Worm (Caenorhabditis elegans) whole organism, L4 larva: ENCODE data around the gene F53F8.7.

Source experiments
- F10B5.3 ChIP-seq: sonication (generic microtip); optimal IDR thresholded peaks from 2 replicates; lab custom pipeline; 2016; ENCODE audit warnings: mild to moderate bottlenecking, missing genetic modification characterization, missing compliant biosample characterization
- F26F4.8 ChIP-seq: fragments of 200-800 bp; sonication (Bioruptor generic); conservative IDR thresholded peaks from 2 replicates; pipeline ENCODE4 v1.3.6; 2022; ENCODE audit warnings: missing genetic modification characterization, missing compliant biosample characterization
- F44E2.7 ChIP-seq: fragments of 200-800 bp; sonication (Bioruptor generic); IDR thresholded peaks from 2 replicates; pipeline ENCODE4 v2.1.2; 2022; ENCODE audit warnings: missing genetic modification characterization, missing compliant biosample characterization
- R02D3.7 ChIP-seq: fragments of 150-350 bp; sonication (generic microtip); optimal IDR thresholded peaks from 3 replicates; lab custom pipeline; 2014; ENCODE audit warnings: missing biosample characterization, missing genetic modification characterization
- T20F7.1 ChIP-seq: fragments of 200-800 bp; sonication (Bioruptor generic); optimal IDR thresholded peaks from 2 replicates; lab custom pipeline; 2018; ENCODE audit warnings: mild to moderate bottlenecking, missing genetic modification characterization, missing compliant biosample characterization
- Y75B8A.6 ChIP-seq: fragments of 200-800 bp; sonication (Bioruptor generic); IDR thresholded peaks from 2 replicates; pipeline ENCODE4 v1.3.6; 2022; ENCODE audit warnings: missing genetic modification reagents, missing genetic modification characterization, missing compliant biosample characterization
- aha-1 ChIP-seq: fragments of 150-350 bp; peaks from one replicate; lab custom pipeline; 2014; ENCODE audit warnings: missing biosample characterization, missing genetic modification characterization
- ama-1 ChIP-seq: fragments of 150-350 bp; optimal IDR thresholded peaks from 2 replicates; lab custom pipeline; 2014; ENCODE audit warnings: inconsistent platforms, mixed read lengths
- arid-1 ChIP-seq: fragments of 200-800 bp; sonication (Bioruptor generic); conservative IDR thresholded peaks from 2 replicates; pipeline ENCODE4 v1.3.6; 2022; ENCODE audit warnings: missing genetic modification reagents, missing genetic modification characterization, missing compliant biosample characterization
- attf-4 ChIP-seq: sonication (generic microtip); optimal IDR thresholded peaks from 3 replicates; lab custom pipeline; 2017; ENCODE audit warnings: missing biosample characterization, missing genetic modification characterization
- ceh-62 ChIP-seq: sonication (generic microtip); optimal IDR thresholded peaks from 2 replicates; lab custom pipeline; 2017; ENCODE audit warnings: missing biosample characterization, missing genetic modification characterization
- cey-2 ChIP-seq: sonication (generic microtip); optimal IDR thresholded peaks from 3 replicates; lab custom pipeline; 2017; ENCODE audit warnings: missing genetic modification characterization, mild to moderate bottlenecking, missing compliant biosample characterization, antibody characterized with exemption, borderline replicate concordance; ENCODE audit not compliant: insufficient read depth
- ctbp-1 ChIP-seq: fragments of 200-800 bp; sonication (Bioruptor generic); IDR thresholded peaks from 2 replicates; pipeline ENCODE4 v1.3.6; 2022; ENCODE audit warnings: missing genetic modification reagents, missing genetic modification characterization, missing compliant biosample characterization
- daf-16 ChIP-seq, 3 experiments: sonication (generic microtip); optimal IDR thresholded peaks; 2 replicates each; lab custom pipeline; 2016 to 2017; ENCODE audit warnings: missing genetic modification characterization in 3 of 3, missing genetic modification reagents in 3 of 3, mild to moderate bottlenecking in 2 of 3, missing compliant biosample characterization in 2 of 3, missing biosample characterization in 1 of 3, moderate library complexity in 1 of 3
- daf-8 ChIP-seq: fragments of 200-800 bp; sonication (Bioruptor generic); IDR thresholded peaks from 2 replicates; pipeline ENCODE4 v1.3.6; 2022; ENCODE audit warnings: missing genetic modification characterization, missing compliant biosample characterization
- dmd-9 ChIP-seq: fragments of 200-800 bp; sonication (Bioruptor generic); IDR thresholded peaks from 2 replicates; pipeline ENCODE4 v1.3.6; 2022; ENCODE audit warnings: missing genetic modification reagents, missing genetic modification characterization, missing compliant biosample characterization
- duxl-1 ChIP-seq: sonication (generic microtip); optimal IDR thresholded peaks from 2 replicates; lab custom pipeline; 2016; ENCODE audit warnings: mild to moderate bottlenecking, missing genetic modification characterization, moderate library complexity, missing compliant biosample characterization; ENCODE audit not compliant: poor library complexity
- egl-27 ChIP-seq: sonication (generic microtip); optimal IDR thresholded peaks from 3 replicates; lab custom pipeline; 2017; ENCODE audit warnings: missing biosample characterization, missing genetic modification reagents, missing genetic modification characterization
- fkh-10 ChIP-seq: fragments of 150-350 bp; optimal IDR thresholded peaks from 2 replicates; lab custom pipeline; 2014; ENCODE audit warnings: missing biosample characterization, missing genetic modification reagents, missing genetic modification characterization
- gei-8 ChIP-seq: fragments of 200-800 bp; sonication (Bioruptor generic); optimal IDR thresholded peaks from 2 replicates; lab custom pipeline; 2018; ENCODE audit warnings: mild to moderate bottlenecking, missing genetic modification characterization, missing compliant biosample characterization
- hif-1 ChIP-seq, 2 experiments: sonication (generic microtip); optimal IDR thresholded peaks; 2 replicates each; lab custom pipeline; 2016 to 2017; ENCODE audit warnings: missing compliant biosample characterization in 2 of 2, missing genetic modification characterization in 2 of 2, missing genetic modification reagents in 2 of 2, missing genotype in 2 of 2, mild to moderate bottlenecking in 1 of 2
- hlh-30 ChIP-seq: sonication (generic microtip); optimal IDR thresholded peaks from 2 replicates; lab custom pipeline; 2017; ENCODE audit warnings: antibody characterized with exemption, mild to moderate bottlenecking, missing genetic modification characterization, missing compliant biosample characterization; ENCODE audit not compliant: insufficient read depth
- lin-15B ChIP-seq: fragments of 150-350 bp; sonication (generic microtip); optimal IDR thresholded peaks from 3 replicates; lab custom pipeline; 2014; ENCODE audit warnings: missing biosample characterization, missing genetic modification characterization
- lin-29 ChIP-seq: fragments of 200-800 bp; sonication (Bioruptor generic); IDR thresholded peaks from 2 replicates; pipeline ENCODE4 v1.3.6; 2022; ENCODE audit warnings: missing genetic modification reagents, missing genetic modification characterization, missing compliant biosample characterization
- lin-38 ChIP-seq: fragments of 200-800 bp; sonication (Bioruptor generic); IDR thresholded peaks from 2 replicates; pipeline ENCODE4 v1.3.6; 2022; ENCODE audit warnings: missing genetic modification reagents, missing genetic modification characterization, missing compliant biosample characterization
- lir-3 ChIP-seq: sonication (generic microtip); optimal IDR thresholded peaks from 2 replicates; lab custom pipeline; 2016; ENCODE audit warnings: mild to moderate bottlenecking, missing genetic modification characterization, missing compliant biosample characterization
- mdl-1 ChIP-seq, 2 experiments: fragments of 150-350 bp in 1 of 2; sonication (generic microtip) in 1 of 2; optimal IDR thresholded peaks; 2 replicates each; lab custom pipeline; 2014 to 2017; ENCODE audit warnings: missing biosample characterization in 2 of 2, missing genetic modification characterization in 2 of 2
- mep-1 ChIP-seq: fragments of 150-350 bp; sonication (generic microtip); optimal IDR thresholded peaks from 3 replicates; lab custom pipeline; 2014; ENCODE audit warnings: missing biosample characterization, missing genetic modification characterization
- nhr-10 ChIP-seq: fragments of 150-350 bp; optimal IDR thresholded peaks from 2 replicates; lab custom pipeline; 2014; ENCODE audit warnings: missing biosample characterization, missing genetic modification characterization
- nhr-11 ChIP-seq: fragments of 150-350 bp; optimal IDR thresholded peaks from 2 replicates; lab custom pipeline; 2014; ENCODE audit warnings: missing biosample characterization, missing genetic modification characterization
- nhr-28 ChIP-seq: fragments of 150-350 bp; optimal IDR thresholded peaks from 2 replicates; lab custom pipeline; 2014; ENCODE audit warnings: missing biosample characterization, missing genetic modification characterization
- nhr-6 ChIP-seq: fragments of 150-350 bp; optimal IDR thresholded peaks from 2 replicates; lab custom pipeline; 2014; ENCODE audit warnings: missing biosample characterization, missing genetic modification characterization
- php-3 ChIP-seq: fragments of 200-800 bp; sonication (Bioruptor generic); IDR thresholded peaks from 2 replicates; pipeline ENCODE4 v1.3.6; 2022; ENCODE audit warnings: missing genetic modification reagents, missing genetic modification characterization, missing compliant biosample characterization
- pqm-1 ChIP-seq: sonication (generic microtip); optimal IDR thresholded peaks from 2 replicates; lab custom pipeline; 2017; ENCODE audit warnings: missing biosample characterization, missing genetic modification characterization
- saeg-2 ChIP-seq: fragments of 200-800 bp; sonication (Bioruptor generic); IDR thresholded peaks from 2 replicates; pipeline ENCODE4 v1.3.6; 2022; ENCODE audit warnings: missing genetic modification reagents, missing genetic modification characterization, missing compliant biosample characterization
- sdz-12 ChIP-seq: fragments of 200-800 bp; sonication (Bioruptor generic); optimal IDR thresholded peaks from 2 replicates; lab custom pipeline; 2018; ENCODE audit warnings: mild to moderate bottlenecking, missing genetic modification characterization, missing compliant biosample characterization
- snpc-4 ChIP-seq: fragments of 150-350 bp; optimal IDR thresholded peaks from 2 replicates; lab custom pipeline; 2014; ENCODE audit warnings: missing biosample characterization, missing genetic modification characterization
- unc-39 ChIP-seq: sonication (generic microtip); optimal IDR thresholded peaks from 2 replicates; lab custom pipeline; 2017; ENCODE audit warnings: missing biosample characterization, missing genetic modification characterization
- zag-1 ChIP-seq: fragments of 150-350 bp; optimal IDR thresholded peaks from 2 replicates; lab custom pipeline; 2014; ENCODE audit warnings: missing biosample characterization, missing genetic modification characterization
- zfp-2 ChIP-seq: sonication (generic microtip); optimal IDR thresholded peaks from 2 replicates; lab custom pipeline; 2016; ENCODE audit warnings: mild to moderate bottlenecking, missing genetic modification characterization, missing compliant biosample characterization
- zfp-3 ChIP-seq: fragments of 200-800 bp; sonication (Bioruptor generic); conservative IDR thresholded peaks from 2 replicates; pipeline ENCODE4 v1.3.6; 2022; ENCODE audit warnings: missing genetic modification reagents, missing genetic modification characterization, missing compliant biosample characterization
- ztf-11 ChIP-seq: fragments of 150-350 bp; optimal IDR thresholded peaks from 2 replicates; lab custom pipeline; 2014; ENCODE audit warnings: missing biosample characterization, missing genetic modification characterization

The F53F8.7 gene

ce11 chrV:20716830-20717441 is 18.8 kb upstream of the F53F8.7 start (continued):
- TF ChIP-seq attf-4 (tag; lab: Kevin White, UChicago) (no peak), fkh-10 (GFP tag; lab: Kevin White, UChicago) (no peak), mep-1 (tag; lab: Kevin White, UChicago) (peak; percentile 6), pqm-1 (tag; lab: Kevin White, UChicago) (no peak), unc-39 (no peak), nhr-28 (no peak), hlh-30 (no peak), F10B5.3 (tag; lab: Kevin White, UChicago) (no peak), dmd-9 (GFP tag; lab: Robert Waterston, UW) (peak; percentile 56; the same call in 1 of the 2 replicates), zag-1 (tag; lab: Kevin White, UChicago) (no peak), lin-29 (GFP tag; lab: Robert Waterston, UW) (no peak), lin-38 (GFP tag; lab: Robert Waterston, UW) (no peak), F26F4.8 (GFP tag; lab: Robert Waterston, UW) (no peak), ztf-11 (no peak), Y75B8A.6 (GFP tag; lab: Robert Waterston, UW) (0 out of 2 replicates have a peak, but pooled peaks have one; percentile 13), saeg-2 (GFP tag; lab: Robert Waterston, UW) (no peak), lin-15B (tag; lab: Kevin White, UChicago) (no peak), aha-1 (tag; lab: Kevin White, UChicago) (no peak), T20F7.1 (GFP tag; lab: Kevin White, UChicago) (no peak), snpc-4 (tag; lab: Kevin White, UChicago) (no peak), F44E2.7 (GFP tag; lab: Robert Waterston, UW) (no peak), lir-3 (tag; lab: Kevin White, UChicago) (no peak), zfp-3 (GFP tag; lab: Robert Waterston, UW) (0 out of 2 replicates have a peak, but pooled peaks have one; percentile 47), R02D3.7 (tag; lab: Kevin White, UChicago) (no peak), zfp-2 (no peak), sdz-12 (GFP tag; lab: Kevin White, UChicago) (no peak), duxl-1 (tag; lab: Kevin White, UChicago) (no peak), arid-1 (GFP tag; lab: Robert Waterston, UW) (no peak), hif-1 (tag; optimal IDR thresholded peaks at IDR 0.05; lab: Kevin White, UChicago) (peak in 1 of 2 experiments; percentile 45), ceh-62 (tag; lab: Kevin White, UChicago) (no peak), nhr-11 (tag; lab: Kevin White, UChicago) (no peak), php-3 (no peak), egl-27 (tag; lab: Kevin White, UChicago) (no peak), nhr-6 (tag; lab: Kevin White, UChicago) (no peak), ctbp-1 (no peak), gei-8 (GFP tag; lab: Kevin White, UChicago) (no peak)

ce11 chrV:20716267-20716666 is 18.1 kb upstream of the F53F8.7 start:
- TF ChIP-seq lin-38 (GFP tag; lab: Robert Waterston, UW) (no peak), daf-8 (GFP tag; lab: Robert Waterston, UW) (no peak), nhr-6 (tag; lab: Kevin White, UChicago) (no peak), mdl-1 (tag; optimal IDR thresholded peaks at IDR 0.05; lab: Kevin White, UChicago) (no peak), nhr-10 (tag; lab: Kevin White, UChicago) (no peak), php-3 (no peak)

ce11 chrV:20714503-20714902 is 16.3 kb upstream of the F53F8.7 start:
- TF ChIP-seq ama-1 (lab: Kevin White, UChicago) (peak; percentile 16), daf-16 (GFP tag; optimal IDR thresholded peaks at IDR 0.05; lab: Kevin White, UChicago) (no peak), daf-16 (tag; optimal IDR thresholded peaks at IDR 0.05; lab: Kevin White, UChicago) (peak; percentile 7), cey-2 (tag; lab: Kevin White, UChicago) (no peak), aha-1 (tag; lab: Kevin White, UChicago) (peak; percentile 81)
